Fruit fly (Drosophila melanogaster) whole organism, pupa: ENCODE measurements around the gene Spindly.
A peak's percentile ranks its signal among the peaks of the same experiment; 100 is the strongest.

Experiments used
- CG10348 ChIP-seq: fragments of 200-800 bp; sonication (Bioruptor generic); IDR thresholded peaks from 2 replicates; pipeline ENCODE4 v1.3.6; 2022; ENCODE audit warnings: missing biosample characterization, missing genetic modification characterization
- CG12605 ChIP-seq: fragments of 200-800 bp; sonication (Bioruptor generic); IDR thresholded peaks from 2 replicates; pipeline ENCODE4 v1.3.6; 2022; ENCODE audit warnings: missing biosample characterization, missing genetic modification characterization
- CG13204 ChIP-seq: fragments of 200-800 bp; sonication (Bioruptor generic); optimal IDR thresholded peaks from 2 replicates; lab custom pipeline; 2018; ENCODE audit warnings: missing biosample characterization, mild to moderate bottlenecking, missing genetic modification characterization, moderate library complexity
- CG14655 ChIP-seq: fragments of 200-800 bp; sonication (Bioruptor generic); optimal IDR thresholded peaks from 3 replicates; lab custom pipeline; 2017; ENCODE audit warnings: mild to moderate bottlenecking, missing biosample characterization, missing genetic modification reagents, missing genetic modification characterization
- CG15710 ChIP-seq: fragments of 200-800 bp; sonication (Bioruptor generic); optimal IDR thresholded peaks from 2 replicates; lab custom pipeline; 2018; ENCODE audit warnings: missing biosample characterization, mild to moderate bottlenecking, missing genetic modification characterization, moderate library complexity
- CG17806 ChIP-seq: fragments of 200-800 bp; sonication (Bioruptor generic); optimal IDR thresholded peaks from 2 replicates; lab custom pipeline; 2018; ENCODE audit warnings: missing biosample characterization, mild to moderate bottlenecking, missing genetic modification characterization, moderate library complexity
- CG32121 ChIP-seq: fragments of 200-800 bp; sonication (Bioruptor generic); IDR thresholded peaks from 2 replicates; pipeline ENCODE4 v1.3.6; 2022; ENCODE audit warnings: missing biosample characterization, missing genetic modification characterization
- CG34367 ChIP-seq: fragments of 200-800 bp; sonication (Bioruptor generic); optimal IDR thresholded peaks from 2 replicates; lab custom pipeline; 2018; ENCODE audit warnings: missing biosample characterization, mild to moderate bottlenecking, missing genetic modification characterization
- CG4496 ChIP-seq: fragments of 200-800 bp; sonication (Bioruptor generic); IDR thresholded peaks from 3 replicates; pipeline ENCODE4 v1.3.6; 2022; ENCODE audit warnings: missing biosample characterization, missing genetic modification characterization
- CG8159 ChIP-seq: fragments of 200-800 bp; sonication (Bioruptor generic); optimal IDR thresholded peaks from 3 replicates; lab custom pipeline; 2018; ENCODE audit warnings: missing biosample characterization, mild to moderate bottlenecking, missing genetic modification characterization, moderate library complexity
- CG8301 ChIP-seq: fragments of 200-800 bp; sonication (Bioruptor generic); optimal IDR thresholded peaks from 2 replicates; lab custom pipeline; 2018; ENCODE audit warnings: missing biosample characterization, mild to moderate bottlenecking, missing genetic modification characterization
- CG9948 ChIP-seq: fragments of 200-800 bp; sonication (Bioruptor generic); optimal IDR thresholded peaks from 2 replicates; lab custom pipeline; 2018; ENCODE audit warnings: missing biosample characterization, mild to moderate bottlenecking, missing genetic modification characterization, moderate library complexity
- D1 ChIP-seq: fragments of 200-800 bp; sonication (Bioruptor generic); optimal IDR thresholded peaks from 2 replicates; lab custom pipeline; 2018; ENCODE audit warnings: missing biosample characterization, mild to moderate bottlenecking, missing genetic modification characterization, moderate library complexity
- EcR ChIP-seq: fragments of 200-800 bp; sonication (Bioruptor generic); optimal IDR thresholded peaks from 3 replicates; lab custom pipeline; 2019; ENCODE audit warnings: missing biosample characterization, missing genetic modification characterization, mild to moderate bottlenecking, moderate library complexity, missing genetic modification reagents
- Ets98B ChIP-seq: fragments of 200-800 bp; sonication (Bioruptor generic); IDR thresholded peaks from 2 replicates; pipeline ENCODE4 v1.3.6; 2022; ENCODE audit warnings: missing biosample characterization, missing genetic modification characterization
- Pif1A ChIP-seq: fragments of 200-800 bp; sonication (Bioruptor generic); optimal IDR thresholded peaks from 3 replicates; lab custom pipeline; 2016; ENCODE audit warnings: missing biosample characterization, missing genetic modification characterization
- Pif1B ChIP-seq: fragments of 200-800 bp; sonication (Bioruptor generic); optimal IDR thresholded peaks from 3 replicates; lab custom pipeline; 2016; ENCODE audit warnings: missing biosample characterization, missing genetic modification characterization
- Snoo ChIP-seq: fragments of 200-800 bp; sonication (Bioruptor generic); optimal IDR thresholded peaks from 3 replicates; lab custom pipeline; 2017; ENCODE audit warnings: missing biosample characterization, mild to moderate bottlenecking, missing genetic modification characterization, inconsistent platforms
- fd96Ca ChIP-seq: fragments of 200-800 bp; sonication (Bioruptor generic); IDR thresholded peaks from 3 replicates; pipeline ENCODE4 v1.3.6; 2022; ENCODE audit warnings: missing biosample characterization, missing genetic modification characterization
- gl ChIP-seq: fragments of 200-800 bp; sonication (Bioruptor generic); optimal IDR thresholded peaks from 2 replicates; lab custom pipeline; 2018; ENCODE audit warnings: missing biosample characterization, mild to moderate bottlenecking, missing genetic modification characterization
- rn ChIP-seq: fragments of 200-800 bp; sonication (Bioruptor generic); IDR thresholded peaks from 2 replicates; pipeline ENCODE4 v1.3.6; 2022; ENCODE audit warnings: missing biosample characterization, missing genetic modification characterization

The Spindly gene

DNA sequence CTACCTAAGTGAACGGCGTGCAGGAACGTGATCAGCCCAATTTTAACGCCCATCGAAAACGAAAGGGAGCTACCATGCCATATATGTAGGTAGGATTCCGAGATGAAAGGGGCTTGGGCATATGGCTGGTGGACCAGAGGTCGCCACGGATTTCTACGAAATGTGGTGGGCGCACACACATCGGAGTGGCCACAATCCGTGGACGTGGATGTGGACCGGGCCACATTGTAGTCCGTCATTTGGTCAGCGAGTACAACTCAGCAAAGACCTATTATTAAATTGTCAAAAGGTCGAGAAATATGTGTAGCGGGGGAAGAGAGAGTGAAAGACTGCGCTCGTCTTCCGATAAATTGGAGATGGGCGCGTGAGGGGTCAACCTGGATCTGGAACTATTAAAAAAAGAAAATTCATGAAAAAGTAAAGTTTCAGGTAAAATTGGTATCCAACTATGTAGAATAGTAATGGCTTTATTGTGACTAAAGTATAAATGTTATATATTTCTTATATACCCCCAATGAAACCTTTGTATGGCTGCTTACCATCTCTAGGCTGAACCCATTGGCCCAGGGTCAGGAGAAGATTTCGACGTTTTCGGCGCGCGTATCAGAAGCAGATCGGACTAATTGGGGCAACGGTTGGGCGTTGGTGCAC, 25.4 kb upstream of the Spindly start:
- no peak for TF ChIP-seq fd96Ca
- no peak for TF ChIP-seq CG15710
- TF ChIP-seq CG34367 (tag; lab: Kevin White, UChicago) = no peak
- no peak for TF ChIP-seq D1 (tag; lab: Kevin White, UChicago)
- no peak for TF ChIP-seq CG8301 (tag; lab: Kevin White, UChicago)
- no peak for TF ChIP-seq CG10348 (GFP tag; lab: Robert Waterston, UW)
- TF ChIP-seq CG9948 = no peak
- TF ChIP-seq gl (tag; lab: Kevin White, UChicago) = no peak
- no peak for TF ChIP-seq CG32121 (GFP tag; lab: Robert Waterston, UW)
- no peak for TF ChIP-seq CG13204
- no peak for TF ChIP-seq CG4496 (GFP tag; lab: Robert Waterston, UW)
- TF ChIP-seq, all 21 proteins: peak for 0

DNA sequence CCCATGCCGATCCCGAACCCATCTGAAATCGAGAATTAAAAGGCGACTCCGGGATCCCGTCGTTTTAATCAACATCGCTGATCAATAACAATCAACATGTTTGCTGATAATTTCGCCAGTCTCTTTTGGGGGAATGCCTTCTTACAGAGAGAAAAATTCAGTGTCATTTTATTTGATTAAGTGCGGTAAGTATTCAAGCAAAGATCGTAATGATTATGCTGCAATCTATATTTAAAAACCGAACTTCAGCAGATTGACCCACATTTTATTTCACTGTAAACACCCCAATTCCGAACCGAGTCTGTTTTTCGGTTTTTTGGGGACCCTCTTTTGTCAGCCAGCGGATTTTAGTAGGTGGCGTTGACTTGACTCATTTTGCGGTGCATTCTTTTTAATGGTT, 23.8 kb upstream of the Spindly start:
- no peak for TF ChIP-seq Ets98B (GFP tag; lab: Robert Waterston, UW)
- peak; percentile 55 for TF ChIP-seq Snoo
- TF ChIP-seq, all 21 proteins: peak for 1

DNA sequence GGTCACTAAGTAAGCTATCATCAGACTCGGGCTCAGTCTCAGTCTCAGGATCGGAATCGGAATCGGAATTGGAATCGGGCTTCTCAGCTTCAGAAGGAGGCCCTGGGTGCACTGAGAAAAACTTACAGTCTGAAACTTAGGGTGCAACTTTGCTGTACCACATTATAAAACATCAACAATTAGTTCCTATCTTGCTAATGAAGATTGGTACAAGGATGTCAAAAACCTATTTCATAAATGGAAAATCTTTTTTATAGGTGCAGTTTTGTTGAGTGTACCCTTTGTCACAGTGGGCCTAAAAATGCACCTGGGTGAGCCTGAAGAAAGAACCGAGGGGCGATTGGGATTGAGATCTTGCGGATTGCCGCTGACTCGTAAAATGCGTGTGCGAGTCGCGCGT, 22.7 kb upstream of the Spindly start:
- TF ChIP-seq CG32121 (GFP tag; lab: Robert Waterston, UW) (no peak), CG12605 (GFP tag; lab: Robert Waterston, UW) (peak; percentile 26; the same call in 1 of the 2 replicates), D1 (tag; lab: Kevin White, UChicago) (peak; percentile 31), CG9948 (peak; percentile 81), CG8301 (tag; lab: Kevin White, UChicago) (peak; percentile 48), Snoo (peak; percentile 50), Pif1A (GFP tag; lab: Kevin White, UChicago) (peak; percentile 66), fd96Ca (peak; percentile 68; the same call in 2 of the 3 replicates), CG4496 (GFP tag; lab: Robert Waterston, UW) (peak; percentile 66; the same call in 2 of the 3 replicates), CG17806 (tag; lab: Kevin White, UChicago) (peak; percentile 82), gl (tag; lab: Kevin White, UChicago) (peak; percentile 72), rn (no peak), EcR (GFP tag; lab: Kevin White, UChicago) (no peak), CG8159 (tag; lab: Kevin White, UChicago) (peak; percentile 85), CG13204 (peak; percentile 54), CG34367 (tag; lab: Kevin White, UChicago) (peak; percentile 67), Pif1B (GFP tag; lab: Kevin White, UChicago) (peak; percentile 55), CG14655 (GFP tag; lab: Kevin White, UChicago) (peak; percentile 69), CG15710 (peak; percentile 85), Ets98B (GFP tag; lab: Robert Waterston, UW) (0 out of 2 replicates have a peak, but pooled peaks have one; percentile 21), CG10348 (GFP tag; lab: Robert Waterston, UW) (no peak)
- TF ChIP-seq, all 21 proteins: peak for 17

DNA sequence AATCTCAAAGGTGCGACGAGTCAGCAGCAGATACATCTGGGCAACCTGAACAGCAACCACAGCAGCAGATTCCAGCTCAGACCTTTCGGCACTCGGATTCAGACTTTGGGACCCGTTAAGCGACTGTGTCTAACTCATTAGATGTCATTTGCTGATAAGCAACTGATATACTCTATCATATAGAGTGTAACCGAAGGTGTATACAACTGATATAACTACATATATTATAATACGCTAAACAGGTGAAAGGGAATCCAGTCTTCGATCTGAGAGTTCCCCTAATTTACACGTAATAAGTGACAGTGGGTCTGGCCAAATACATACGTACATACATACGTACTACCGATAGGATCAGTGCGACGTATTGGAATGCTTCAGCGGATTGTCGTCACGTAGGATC, 20.5 kb upstream of the Spindly start:
- TF ChIP-seq Pif1A (GFP tag; lab: Kevin White, UChicago) = no peak
- no peak for TF ChIP-seq CG4496 (GFP tag; lab: Robert Waterston, UW)
- TF ChIP-seq CG32121 (GFP tag; lab: Robert Waterston, UW) = no peak

DNA sequence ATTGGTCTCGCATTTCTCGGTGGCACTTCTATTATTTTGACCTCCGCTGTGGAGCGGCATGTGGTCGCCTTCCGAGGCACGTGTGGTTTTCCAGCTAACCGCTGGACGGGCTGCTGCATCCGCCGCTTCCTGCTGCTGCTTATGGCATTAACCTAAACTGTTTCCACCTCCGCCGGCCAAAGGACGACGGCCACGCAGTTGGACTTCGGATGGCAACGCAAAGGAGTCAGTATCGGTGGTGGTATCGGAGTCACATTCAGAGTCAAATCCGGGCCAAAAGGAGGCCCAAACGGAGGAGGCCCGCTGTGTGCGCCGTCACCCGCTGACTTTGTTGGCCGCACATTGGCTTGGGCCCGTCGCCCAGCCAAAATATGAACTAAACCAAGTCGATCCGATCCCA, 19.6 kb upstream of the Spindly start:
- TF ChIP-seq Pif1A (GFP tag; lab: Kevin White, UChicago) (no peak), gl (tag; lab: Kevin White, UChicago) (no peak), CG34367 (tag; lab: Kevin White, UChicago) (no peak), CG8159 (tag; lab: Kevin White, UChicago) (no peak), Ets98B (GFP tag; lab: Robert Waterston, UW) (no peak), CG15710 (no peak), EcR (GFP tag; lab: Kevin White, UChicago) (no peak), fd96Ca (no peak), CG10348 (GFP tag; lab: Robert Waterston, UW) (no peak), Pif1B (GFP tag; lab: Kevin White, UChicago) (no peak), rn (no peak), CG8301 (tag; lab: Kevin White, UChicago) (no peak), CG14655 (GFP tag; lab: Kevin White, UChicago) (no peak), CG17806 (tag; lab: Kevin White, UChicago) (no peak), CG13204 (no peak), D1 (tag; lab: Kevin White, UChicago) (no peak), CG12605 (GFP tag; lab: Robert Waterston, UW) (no peak)
- TF ChIP-seq, all 21 proteins: peak for 0

DNA sequence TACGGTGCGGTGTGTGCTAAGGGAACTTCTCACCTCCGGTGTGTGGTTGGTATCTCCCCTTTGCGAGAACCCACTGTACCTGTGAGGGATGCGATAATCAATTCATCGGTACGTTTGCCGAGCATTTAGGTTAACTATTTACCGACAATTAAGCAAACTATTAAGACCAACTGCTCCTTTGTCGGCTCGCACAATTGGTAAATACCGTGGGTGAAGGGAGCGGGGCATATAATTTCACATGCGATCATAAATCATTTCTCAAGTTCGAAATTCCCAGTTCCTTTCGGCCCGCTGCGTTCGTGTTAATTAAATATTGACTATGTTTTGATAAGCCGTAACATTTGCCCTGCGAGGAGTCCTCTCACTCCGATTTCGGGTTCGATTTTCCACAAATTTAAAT, 18.8 kb upstream of the Spindly start:
- TF ChIP-seq CG14655 (GFP tag; lab: Kevin White, UChicago) (no peak), Ets98B (GFP tag; lab: Robert Waterston, UW) (no peak), Snoo (no peak), CG34367 (tag; lab: Kevin White, UChicago) (no peak), Pif1A (GFP tag; lab: Kevin White, UChicago) (no peak), rn (no peak), Pif1B (GFP tag; lab: Kevin White, UChicago) (no peak), EcR (GFP tag; lab: Kevin White, UChicago) (no peak), CG12605 (GFP tag; lab: Robert Waterston, UW) (no peak), CG8301 (tag; lab: Kevin White, UChicago) (no peak), CG13204 (no peak), gl (tag; lab: Kevin White, UChicago) (no peak), CG8159 (tag; lab: Kevin White, UChicago) (no peak), CG9948 (no peak), CG15710 (no peak), CG17806 (tag; lab: Kevin White, UChicago) (no peak), CG4496 (GFP tag; lab: Robert Waterston, UW) (no peak), CG32121 (GFP tag; lab: Robert Waterston, UW) (no peak), fd96Ca (no peak), CG10348 (GFP tag; lab: Robert Waterston, UW) (no peak)
